Fruit fly (Drosophila melanogaster): Measurements from ENCODE around the gene Deaf1.

Deaf1 gene

dm6 chr3L:19793438-19793998, 24.5 kb upstream of the Deaf1 start, which contains the start of the genes CG42637, Gyc76C and SREBP (continued):
- TF ChIP-seq pfk (GFP tag; optimal IDR thresholded peaks at IDR 0.05), result peak; percentile 17
- TF ChIP-seq gem (tag; optimal IDR thresholded peaks at IDR 0.05), result peak; percentile 11
- TF ChIP-seq B-H2 (GFP tag; optimal IDR thresholded peaks at IDR 0.05), result peak; percentile 51
- peak; percentile 70; the same call in 1 of the 3 replicates for TF ChIP-seq CG6791 (GFP tag; IDR thresholded peaks at IDR 0.05; ENCODE audit: partially characterized antibody)
- TF ChIP-seq disco-r (GFP tag; optimal IDR thresholded peaks at IDR 0.05), result no peak
- TF ChIP-seq CG31365 (tag; optimal IDR thresholded peaks at IDR 0.05), result no peak
- peak; percentile 66; the same call in 1 of the 3 replicates for TF ChIP-seq sr (GFP tag; IDR thresholded peaks at IDR 0.05)
- peak; percentile 40 for TF ChIP-seq CG12391 (tag; optimal IDR thresholded peaks at IDR 0.05)
- peak; percentile 89 for TF ChIP-seq E2f2 (GFP tag; IDR thresholded peaks at IDR 0.05)
- TF ChIP-seq Rx (GFP tag; IDR thresholded peaks at IDR 0.05), result no peak
- peak; percentile 5 for TF ChIP-seq Ets65A (GFP tag)
- no peak for TF ChIP-seq ftz-f1 (GFP tag; optimal IDR thresholded peaks at IDR 0.05)
- TF ChIP-seq sd (tag; optimal IDR thresholded peaks at IDR 0.05), result peak; percentile 97
- TF ChIP-seq HHEX (GFP tag; optimal IDR thresholded peaks at IDR 0.05), result no peak
- TF ChIP-seq HmgZ (tag; optimal IDR thresholded peaks at IDR 0.05), result peak; percentile 63
- no peak for TF ChIP-seq scrt (GFP tag; optimal IDR thresholded peaks at IDR 0.05)
- no peak for TF ChIP-seq Fer2 (tag; optimal IDR thresholded peaks at IDR 0.05)
- no peak for TF ChIP-seq ro (GFP tag; IDR thresholded peaks at IDR 0.05)
- TF ChIP-seq nerfin-1 (tag; optimal IDR thresholded peaks at IDR 0.05), result no peak
- TF ChIP-seq CG13424 (tag; optimal IDR thresholded peaks at IDR 0.05), result no peak
- no peak for TF ChIP-seq Nf-YA (GFP tag; IDR thresholded peaks at IDR 0.05)
- peak; percentile 27; the same call in 1 of the 2 replicates for TF ChIP-seq sna (GFP tag; IDR thresholded peaks at IDR 0.05; ENCODE audit: partially characterized antibody)
- no peak for TF ChIP-seq MESR4 (GFP tag; optimal IDR thresholded peaks at IDR 0.05)
- TF ChIP-seq CTCF (GFP tag; optimal IDR thresholded peaks at IDR 0.05), result peak; percentile 75
- no peak for TF ChIP-seq CG10147 (GFP tag; optimal IDR thresholded peaks at IDR 0.05)
- no peak for TF ChIP-seq dan (GFP tag; IDR thresholded peaks at IDR 0.05)
- TF ChIP-seq pros (GFP tag; optimal IDR thresholded peaks at IDR 0.05), result no peak
- TF ChIP-seq CG9215 (GFP tag; IDR thresholded peaks at IDR 0.05), result no peak
- peak; percentile 46 for TF ChIP-seq MTF-1 (GFP tag; optimal IDR thresholded peaks at IDR 0.05; ENCODE audit: borderline replicate concordance)
- TF ChIP-seq D19B (GFP tag; optimal IDR thresholded peaks at IDR 0.05), result no peak
- TF ChIP-seq CG8359 (GFP tag; optimal IDR thresholded peaks at IDR 0.05; ENCODE audit: borderline replicate concordance), result peak; percentile 98
- TF ChIP-seq Trl (optimal IDR thresholded peaks at IDR 0.05), result peak; percentile 63 to 66
- no peak for TF ChIP-seq Trl (GFP tag; optimal IDR thresholded peaks at IDR 0.05)
- peak; percentile 84 for TF ChIP-seq Dp (GFP tag; optimal IDR thresholded peaks at IDR 0.05)
- TF ChIP-seq stwl (tag; optimal IDR thresholded peaks at IDR 0.05), result peak; percentile 95
- no peak for TF ChIP-seq Lim3 (GFP tag; IDR thresholded peaks at IDR 0.05)
- TF ChIP-seq stc (GFP tag; IDR thresholded peaks at IDR 0.05), result peak; percentile 43; the same call in 1 of the 2 replicates
- TF ChIP-seq Bdp1 (GFP tag; optimal IDR thresholded peaks at IDR 0.05), result peak; percentile 1
- TF ChIP-seq CG18262 (tag; optimal IDR thresholded peaks at IDR 0.05), result no peak
- TF ChIP-seq mirr (GFP tag; optimal IDR thresholded peaks at IDR 0.05), result peak; percentile 31
- TF ChIP-seq CG11696 (GFP tag; IDR thresholded peaks at IDR 0.05), result no peak
- TF ChIP-seq CG4730 (GFP tag; IDR thresholded peaks at IDR 0.05), result no peak
- peak; percentile 1 for TF ChIP-seq CG6765 (GFP tag; optimal IDR thresholded peaks at IDR 0.05)
- TF ChIP-seq tup (GFP tag; optimal IDR thresholded peaks at IDR 0.05), result no peak
- TF ChIP-seq ranshi (GFP tag; IDR thresholded peaks at IDR 0.05), result peak; percentile 46; the same call in 1 of the 2 replicates
- TF ChIP-seq Chrac-16 (GFP tag; optimal IDR thresholded peaks at IDR 0.05), result no peak
- TF ChIP-seq CG7556 (GFP tag; optimal IDR thresholded peaks at IDR 0.05), result no peak
- TF ChIP-seq CG8924 (tag; optimal IDR thresholded peaks at IDR 0.05), result peak; percentile 60
- peak; percentile 47 for TF ChIP-seq Abd-B (GFP tag; optimal IDR thresholded peaks at IDR 0.05)
- no peak for TF ChIP-seq CG17568 (GFP tag; optimal IDR thresholded peaks at IDR 0.05)
- TF ChIP-seq CG18764 (GFP tag; optimal IDR thresholded peaks at IDR 0.05), result no peak

Data from whole organism, embryonic.